Worm (Caenorhabditis elegans) whole organism, L3 larva: Measurements from ENCODE around the gene H01G02.3.

Experiments
- nhr-28 ChIP-seq: fragments of 150-350 bp; optimal IDR thresholded peaks from 2 replicates; lab custom pipeline; 2014; ENCODE audit warnings: missing biosample characterization, missing genetic modification characterization
- snpc-4 ChIP-seq: fragments of 150-350 bp; optimal IDR thresholded peaks from 2 replicates; lab custom pipeline; 2014; ENCODE audit warnings: missing biosample characterization, missing genetic modification characterization

DNA sequence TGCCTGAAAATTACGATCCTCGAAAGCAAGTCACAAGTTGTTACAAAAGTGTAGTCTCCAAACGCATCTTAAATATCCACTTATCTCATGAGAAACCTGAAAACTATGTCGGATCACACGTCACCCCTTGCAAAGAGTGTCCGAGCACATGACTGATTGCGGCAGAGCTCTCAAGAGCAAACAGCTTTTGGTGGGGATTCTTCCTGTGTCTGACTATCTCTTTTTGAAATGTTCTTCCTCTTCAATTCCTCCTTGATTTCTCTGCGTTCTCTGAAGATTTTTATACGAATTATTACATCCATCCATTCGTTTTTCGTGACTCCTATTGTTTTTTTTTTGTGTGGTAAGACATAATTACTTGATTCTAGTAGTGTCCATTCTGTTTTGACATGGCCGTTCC, 43.5 kb downstream of the H01G02.3 start, which contains the start of gene T12A7.6:
- TF ChIP-seq nhr-28 (no peak), snpc-4 (tag; lab: Kevin White, UChicago) (no peak)
